Fruit fly (Drosophila melanogaster): Measurements from ENCODE around the gene RpL24.

dm6 chr2L:13398614-13399161 is 3.8 kb upstream of the RpL24 start, which contains the start of the genes CG10859 and CG7110:
- TF ChIP-seq CG17806 (tag; optimal IDR thresholded peaks at IDR 0.05) (no peak), gl (tag; optimal IDR thresholded peaks at IDR 0.05) (no peak), CG4496 (GFP tag; IDR thresholded peaks at IDR 0.05) (no peak), fd96Ca (GFP tag; IDR thresholded peaks at IDR 0.05) (no peak), CG8159 (tag; optimal IDR thresholded peaks at IDR 0.05) (no peak), rn (GFP tag; IDR thresholded peaks at IDR 0.05) (no peak), CG15710 (tag; optimal IDR thresholded peaks at IDR 0.05) (no peak), D1 (tag; optimal IDR thresholded peaks at IDR 0.05) (no peak), Pif1A (GFP tag; optimal IDR thresholded peaks at IDR 0.05) (no peak), CG8301 (tag; optimal IDR thresholded peaks at IDR 0.05) (no peak), CG14655 (GFP tag; optimal IDR thresholded peaks at IDR 0.05) (no peak)
